Worm (Caenorhabditis elegans): Measurements from ENCODE around the gene vwa-8.

Gene vwa-8

DNA sequence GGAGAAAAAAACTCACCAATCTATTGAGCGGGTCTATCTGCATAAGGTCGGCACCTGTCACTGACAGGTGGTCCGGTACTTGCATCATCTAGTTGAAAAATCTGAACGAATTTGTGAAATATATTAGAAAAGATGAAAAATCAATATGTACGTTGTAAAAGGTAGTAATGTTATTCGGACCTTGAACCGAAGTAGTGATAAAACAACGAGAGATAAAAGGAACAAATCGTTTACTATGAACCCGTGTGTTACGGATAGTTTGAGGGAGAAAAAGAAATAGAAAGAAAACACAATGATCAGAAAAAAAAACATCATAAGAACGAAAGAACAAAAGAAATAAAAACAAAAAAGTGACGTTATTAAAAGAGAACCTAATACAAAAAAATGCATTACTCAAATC lies 4.2 kb upstream of the vwa-8 start, which contains the start of gene mff-1:
Gene mff-1, minus strand, starts transcription at position 101 of the 400 bp plus-strand sequence.
- TF ChIP-seq nhr-2 (tag; optimal IDR thresholded peaks at IDR 0.05): peak; percentile 87
- no peak for TF ChIP-seq unc-39 (tag; optimal IDR thresholded peaks at IDR 0.05)

ce11 chrX:12989205-12989604 lies 2.1 kb upstream of the vwa-8 start, which contains the start of gene F11C1.7:
Gene F11C1.7 (plus strand): TSS chrX:12989344.
- TF ChIP-seq bed-3 (GFP tag; optimal IDR thresholded peaks at IDR 0.05) (no peak), hlh-1 (tag; optimal IDR thresholded peaks at IDR 0.05) (no peak), mls-2 (tag; optimal IDR thresholded peaks at IDR 0.05) (no peak), ham-2 (GFP tag; optimal IDR thresholded peaks at IDR 0.05) (no peak), mep-1 (tag; optimal IDR thresholded peaks at IDR 0.05) (peak; percentile 38), elt-3 (tag; optimal IDR thresholded peaks at IDR 0.05) (no peak), pha-4 (tag; optimal IDR thresholded peaks at IDR 0.05) (peak; percentile 6), mab-5 (tag; optimal IDR thresholded peaks at IDR 0.05) (no peak), sptf-1 (tag; optimal IDR thresholded peaks at IDR 0.05) (no peak), blmp-1 (tag; optimal IDR thresholded peaks at IDR 0.05) (no peak), lin-13 (tag; optimal IDR thresholded peaks at IDR 0.05) (no peak), zip-8 (tag; optimal IDR thresholded peaks at IDR 0.05) (no peak), unc-120 (tag; optimal IDR thresholded peaks at IDR 0.05; ENCODE audit: poor library complexity, severe bottlenecking) (peak; percentile 70), nhr-76 (tag; optimal IDR thresholded peaks at IDR 0.05) (no peak), ceh-43 (GFP tag; optimal IDR thresholded peaks at IDR 0.05) (no peak), nhr-12 (tag; optimal IDR thresholded peaks at IDR 0.05) (no peak), snpc-4 (tag; optimal IDR thresholded peaks at IDR 0.05) (no peak), M03D4.4 (tag; optimal IDR thresholded peaks at IDR 0.05) (no peak), ces-1 (GFP tag; optimal IDR thresholded peaks at IDR 0.05) (no peak), unc-62 (GFP tag; optimal IDR thresholded peaks at IDR 0.05) (no peak), elt-1 (tag; optimal IDR thresholded peaks at IDR 0.05; ENCODE audit: borderline replicate concordance, insufficient read depth) (no peak), sem-2 (GFP tag; optimal IDR thresholded peaks at IDR 0.05) (no peak), lsy-2 (tag; optimal IDR thresholded peaks at IDR 0.05) (no peak), drap-1 (GFP tag; optimal IDR thresholded peaks at IDR 0.05) (no peak), nhr-237 (tag; optimal IDR thresholded peaks at IDR 0.05) (no peak), flh-1 (GFP tag; optimal IDR thresholded peaks at IDR 0.05) (no peak), ceh-83 (GFP tag; optimal IDR thresholded peaks at IDR 0.05) (no peak), ceh-39 (tag; optimal IDR thresholded peaks at IDR 0.05) (peak; percentile 63), nhr-28 (tag; optimal IDR thresholded peaks at IDR 0.05) (no peak), ztf-11 (tag; optimal IDR thresholded peaks at IDR 0.05) (no peak), tbx-8 (GFP tag; optimal IDR thresholded peaks at IDR 0.05) (no peak), lin-32 (GFP tag; optimal IDR thresholded peaks at IDR 0.05) (no peak)

DNA sequence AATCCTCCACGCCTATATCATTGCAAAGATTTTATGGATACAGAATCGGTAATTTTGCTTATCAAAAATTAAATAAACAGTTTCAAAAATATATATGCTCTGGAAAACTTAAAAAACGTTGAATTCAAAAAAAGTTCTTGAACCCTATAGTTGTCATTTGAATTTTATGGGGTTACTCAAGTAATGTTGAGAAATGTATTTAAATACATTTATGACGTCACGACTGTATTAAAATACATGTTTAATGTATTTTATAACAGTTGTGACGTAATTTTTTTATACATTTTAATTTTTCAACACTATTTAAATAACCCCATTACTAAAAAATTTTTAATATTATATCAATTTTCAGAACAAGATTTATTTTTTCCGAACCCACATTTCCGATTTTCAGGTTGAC lies 4.9 kb downstream of the vwa-8 start:
- TF ChIP-seq flh-1 (GFP tag; optimal IDR thresholded peaks at IDR 0.05) (no peak), tbx-8 (GFP tag; optimal IDR thresholded peaks at IDR 0.05) (no peak), mep-1 (tag; optimal IDR thresholded peaks at IDR 0.05) (no peak), mab-5 (tag; optimal IDR thresholded peaks at IDR 0.05) (no peak), nhr-2 (tag; optimal IDR thresholded peaks at IDR 0.05) (no peak), zip-8 (tag; optimal IDR thresholded peaks at IDR 0.05) (peak; percentile 92)

- TF ChIP-seq ham-2 (GFP tag; optimal IDR thresholded peaks at IDR 0.05) (no peak), zip-8 (tag; optimal IDR thresholded peaks at IDR 0.05) (peak; percentile 66), ceh-39 (tag; optimal IDR thresholded peaks at IDR 0.05) (no peak)
Measured at ce11 chrX:12999567-12999966, 8.3 kb downstream of the vwa-8 start.

DNA sequence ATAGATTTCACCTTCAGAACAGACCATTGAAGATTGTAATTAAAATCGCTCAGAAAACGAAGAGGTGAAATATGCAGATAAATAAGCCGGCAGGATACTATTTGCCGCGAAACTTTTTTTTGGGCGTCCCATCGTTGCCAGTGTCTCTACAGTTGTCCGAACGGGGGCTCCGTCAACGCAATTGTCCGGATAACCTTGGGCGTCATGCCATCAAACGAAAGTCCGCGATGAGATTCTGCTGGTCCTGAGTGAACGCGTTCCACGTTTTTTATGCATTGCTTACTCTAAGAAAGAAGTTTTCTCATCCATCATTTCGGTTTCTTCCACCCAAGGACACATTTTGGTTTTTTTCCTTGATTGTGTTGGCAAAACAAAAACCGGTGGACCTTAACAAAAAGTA lies 9.6 kb downstream of the vwa-8 start:
- TF ChIP-seq blmp-1 (tag; optimal IDR thresholded peaks at IDR 0.05): no peak
- TF ChIP-seq hlh-1 (tag; optimal IDR thresholded peaks at IDR 0.05): no peak
- TF ChIP-seq flh-1 (GFP tag; optimal IDR thresholded peaks at IDR 0.05): no peak
- TF ChIP-seq unc-62 (GFP tag; optimal IDR thresholded peaks at IDR 0.05): no peak
- no peak for TF ChIP-seq elt-3 (tag; optimal IDR thresholded peaks at IDR 0.05)
- no peak for TF ChIP-seq ztf-11 (tag; optimal IDR thresholded peaks at IDR 0.05)
- no peak for TF ChIP-seq zip-8 (tag; optimal IDR thresholded peaks at IDR 0.05)
- no peak for TF ChIP-seq M03D4.4 (tag; optimal IDR thresholded peaks at IDR 0.05)

All from whole organism, mixed stage, embryonic.